Worm (Caenorhabditis elegans) whole organism, midembryonic: ENCODE measurements around the gene srh-290.

Experiments used
- cog-1 ChIP-seq: sonication (generic microtip); optimal IDR thresholded peaks from 2 replicates; lab custom pipeline; 2016; ENCODE audit warnings: missing genetic modification characterization, missing compliant biosample characterization
- flt-1 ChIP-seq: fragments of 200-800 bp; sonication (Bioruptor generic); IDR thresholded peaks from 2 replicates; pipeline ENCODE4 v1.3.6; 2022; ENCODE audit warnings: missing genetic modification characterization, missing compliant biosample characterization
- ztf-29 ChIP-seq: fragments of 200-800 bp; sonication (Bioruptor generic); IDR thresholded peaks from 2 replicates; pipeline ENCODE4 v1.3.6; 2022; ENCODE audit warnings: missing genetic modification reagents, missing genetic modification characterization, missing compliant biosample characterization

- no peak for TF ChIP-seq ztf-29
- TF ChIP-seq cog-1 (tag; lab: Kevin White, UChicago), result no peak
- TF ChIP-seq flt-1 (GFP tag; lab: Robert Waterston, UW), result no peak
Observed at ce11 chrV:17754999-17755398, 35.3 kb upstream of the srh-290 start.
